Fruit fly (Drosophila melanogaster) whole organism, embryonic: ENCODE results near the gene L2HGDH.

Experiments
- Abd-B ChIP-seq: fragments of 200-800 bp; sonication (Bioruptor generic); optimal IDR thresholded peaks from 2 replicates; lab custom pipeline; 2018; ENCODE audit warnings: missing biosample characterization, mild to moderate bottlenecking, missing genetic modification characterization, moderate library complexity
- CG10654 ChIP-seq: fragments of 200-800 bp; sonication (Bioruptor generic); optimal IDR thresholded peaks from 2 replicates; lab custom pipeline; 2016; ENCODE audit warnings: missing biosample characterization, missing genetic modification characterization
- CG13775 ChIP-seq: fragments of 200-800 bp; sonication (Bioruptor generic); optimal IDR thresholded peaks from 3 replicates; lab custom pipeline; 2017; ENCODE audit warnings: missing biosample characterization, mild to moderate bottlenecking, missing genetic modification characterization
- CG1647 ChIP-seq: fragments of 200-800 bp; sonication (Bioruptor generic); optimal IDR thresholded peaks from 3 replicates; lab custom pipeline; 2016; ENCODE audit warnings: missing biosample characterization, missing genetic modification characterization
- CG2116 ChIP-seq: fragments of 200-800 bp; sonication (Bioruptor generic); optimal IDR thresholded peaks from 3 replicates; lab custom pipeline; 2018; ENCODE audit warnings: missing biosample characterization, mild to moderate bottlenecking, missing genetic modification characterization
- CG2199 ChIP-seq: fragments of 200-800 bp; sonication (Bioruptor generic); IDR thresholded peaks from 3 replicates; pipeline ENCODE4 v1.3.6; 2022; ENCODE audit warnings: missing biosample characterization, missing genetic modification characterization
- CG30020 ChIP-seq: fragments of 200-800 bp; optimal IDR thresholded peaks from 2 replicates; lab custom pipeline; 2019; ENCODE audit warnings: missing biosample characterization, mild to moderate bottlenecking, missing genetic modification characterization, moderate library complexity
- CG3163 ChIP-seq: fragments of 200-800 bp; sonication (Bioruptor generic); optimal IDR thresholded peaks from 3 replicates; lab custom pipeline; 2016; ENCODE audit warnings: missing biosample characterization, missing genetic modification characterization
- CG4424 ChIP-seq: fragments of 200-800 bp; sonication (Bioruptor generic); optimal IDR thresholded peaks from 3 replicates; lab custom pipeline; 2016; ENCODE audit warnings: missing biosample characterization, missing genetic modification characterization
- CG7745 ChIP-seq: fragments of 200-800 bp; sonication (Bioruptor generic); optimal IDR thresholded peaks from 2 replicates; lab custom pipeline; 2018; ENCODE audit warnings: missing biosample characterization, mild to moderate bottlenecking, missing genetic modification characterization, moderate library complexity
- CG7987 ChIP-seq: fragments of 200-800 bp; sonication (Bioruptor generic); optimal IDR thresholded peaks from 2 replicates; lab custom pipeline; 2018; ENCODE audit warnings: missing biosample characterization, mild to moderate bottlenecking, missing genetic modification characterization, moderate library complexity
- CG8089 ChIP-seq: fragments of 200-800 bp; sonication (Bioruptor generic); optimal IDR thresholded peaks from 3 replicates; lab custom pipeline; 2016; ENCODE audit warnings: missing biosample characterization, missing genetic modification characterization
- CG8924 ChIP-seq: fragments of 200-800 bp; optimal IDR thresholded peaks from 3 replicates; lab custom pipeline; 2019; ENCODE audit warnings: missing biosample characterization, mild to moderate bottlenecking, missing genetic modification characterization, moderate library complexity
- CG9437 ChIP-seq: fragments of 200-800 bp; sonication (Bioruptor generic); optimal IDR thresholded peaks from 2 replicates; lab custom pipeline; 2018; ENCODE audit warnings: missing biosample characterization, mild to moderate bottlenecking, missing genetic modification characterization
- CG9932 ChIP-seq: fragments of 200-800 bp; sonication (Bioruptor generic); IDR thresholded peaks from 2 replicates; pipeline ENCODE4 v1.3.6; 2022; ENCODE audit warnings: missing biosample characterization, missing genetic modification characterization
- Chrac-16 ChIP-seq: fragments of 200-800 bp; sonication (Bioruptor generic); optimal IDR thresholded peaks from 3 replicates; lab custom pipeline; 2016; ENCODE audit warnings: missing biosample characterization, missing genetic modification characterization
- HLH4C ChIP-seq: fragments of 200-800 bp; sonication (Bioruptor generic); IDR thresholded peaks from 3 replicates; pipeline ENCODE4 v1.3.6; 2022; ENCODE audit warnings: missing biosample characterization, missing genetic modification characterization; ENCODE audit not compliant: partially characterized antibody
- Hand ChIP-seq: fragments of 200-800 bp; sonication (Bioruptor generic); optimal IDR thresholded peaks from 2 replicates; lab custom pipeline; 2017; ENCODE audit warnings: mild to moderate bottlenecking, missing biosample characterization, missing genetic modification reagents, missing genetic modification characterization
- Hey ChIP-seq: fragments of 200-800 bp; sonication (Bioruptor generic); optimal IDR thresholded peaks from 3 replicates; lab custom pipeline; 2018; ENCODE audit warnings: missing biosample characterization, mild to moderate bottlenecking, missing genetic modification characterization
- Lpt ChIP-seq: fragments of >200 bp; optimal IDR thresholded peaks from 2 replicates; lab custom pipeline; 2018; ENCODE audit warnings: missing biosample characterization, missing genetic modification characterization
- Med ChIP-seq: fragments of 200-800 bp; sonication (Bioruptor generic); peaks from one replicate; lab custom pipeline; 2016; ENCODE audit warnings: missing biosample characterization, missing genetic modification characterization, mild to moderate bottlenecking, inconsistent platforms, moderate library complexity
- Side ChIP-seq: fragments of 200-800 bp; sonication (Bioruptor generic); optimal IDR thresholded peaks from 2 replicates; lab custom pipeline; 2016; ENCODE audit warnings: missing biosample characterization, missing genetic modification characterization
- Sox102F ChIP-seq: fragments of 200-800 bp; sonication (Bioruptor generic); optimal IDR thresholded peaks from 2 replicates; lab custom pipeline; 2018; ENCODE audit warnings: missing biosample characterization, mild to moderate bottlenecking, missing genetic modification characterization, moderate library complexity
- Stat92E ChIP-seq, 3 experiments: fragments of >200 bp in 2 of 3; fragments of 200-800 bp in 1 of 3; sonication (Bioruptor generic) in 1 of 3; optimal IDR thresholded peaks; 2 replicates each; lab custom pipeline; 2017 to 2019; ENCODE audit warnings: missing biosample characterization in 3 of 3, missing genetic modification characterization in 3 of 3, mild to moderate bottlenecking in 1 of 3, moderate library complexity in 1 of 3
- abd-A ChIP-seq: fragments of 200-800 bp; sonication (Bioruptor generic); optimal IDR thresholded peaks from 3 replicates; lab custom pipeline; 2019; ENCODE audit warnings: missing biosample characterization, mild to moderate bottlenecking, missing genetic modification characterization, moderate library complexity
- ac ChIP-seq: fragments of 200-800 bp; sonication (Bioruptor generic); optimal IDR thresholded peaks from 3 replicates; lab custom pipeline; 2017; ENCODE audit warnings: missing biosample characterization, mild to moderate bottlenecking, missing genetic modification characterization
- cad ChIP-seq: fragments of >200 bp; optimal IDR thresholded peaks from 2 replicates; lab custom pipeline; 2017; ENCODE audit warnings: missing biosample characterization, missing genetic modification characterization
- chinmo ChIP-seq: fragments of 200-800 bp; sonication (Bioruptor generic); IDR thresholded peaks from 4 replicates; pipeline ENCODE4 v1.3.6; 2022; ENCODE audit warnings: missing biosample characterization, missing genetic modification characterization; ENCODE audit not compliant: partially characterized antibody
- dm ChIP-seq: fragments of 200-800 bp; sonication (Bioruptor generic); optimal IDR thresholded peaks from 3 replicates; lab custom pipeline; 2016; ENCODE audit warnings: missing biosample characterization, missing genetic modification characterization
- dmrt99B ChIP-seq: fragments of 200-800 bp; sonication (Bioruptor generic); optimal IDR thresholded peaks from 2 replicates; lab custom pipeline; 2018; ENCODE audit warnings: missing biosample characterization, mild to moderate bottlenecking, missing genetic modification characterization, moderate library complexity
- dysf ChIP-seq: fragments of 200-800 bp; sonication (Bioruptor generic); IDR thresholded peaks from 3 replicates; pipeline ENCODE4 v1.3.6; 2022; ENCODE audit warnings: missing biosample characterization, missing genetic modification characterization
- fd64A ChIP-seq: fragments of 200-800 bp; sonication (Bioruptor generic); optimal IDR thresholded peaks from 3 replicates; lab custom pipeline; 2018; ENCODE audit warnings: missing biosample characterization, mild to moderate bottlenecking, missing genetic modification characterization
- jigr1 ChIP-seq: fragments of 200-800 bp; sonication (Bioruptor generic); IDR thresholded peaks from 3 replicates; pipeline ENCODE4 v1.3.6; 2022; ENCODE audit warnings: missing biosample characterization, missing genetic modification characterization
- knrl ChIP-seq: fragments of 200-800 bp; sonication (Bioruptor generic); IDR thresholded peaks from 3 replicates; pipeline ENCODE4 v1.3.6; 2022; ENCODE audit warnings: missing biosample characterization, missing genetic modification characterization; ENCODE audit not compliant: partially characterized antibody
- lmd ChIP-seq: fragments of 200-800 bp; sonication (Bioruptor generic); IDR thresholded peaks from 2 replicates; pipeline ENCODE4 v1.3.6; 2022; ENCODE audit warnings: missing biosample characterization, missing genetic modification characterization
- luna ChIP-seq: fragments of 200-800 bp; sonication (Bioruptor generic); optimal IDR thresholded peaks from 2 replicates; lab custom pipeline; 2016; ENCODE audit warnings: missing biosample characterization, missing genetic modification characterization
- pfk ChIP-seq: fragments of 200-800 bp; sonication (Bioruptor generic); optimal IDR thresholded peaks from 2 replicates; lab custom pipeline; 2018; ENCODE audit warnings: missing biosample characterization, mild to moderate bottlenecking, missing genetic modification characterization, moderate library complexity
- sens ChIP-seq: fragments of 200-800 bp; sonication (Bioruptor generic); peaks from one replicate; lab custom pipeline; 2016; ENCODE audit warnings: missing biosample characterization, missing genetic modification characterization
- sim ChIP-seq: fragments of 200-800 bp; sonication (Bioruptor generic); IDR thresholded peaks from 2 replicates; pipeline ENCODE4 v1.3.6; 2022; ENCODE audit warnings: missing biosample characterization, missing genetic modification characterization
- sisA ChIP-seq: fragments of 200-800 bp; sonication (Bioruptor generic); IDR thresholded peaks from 2 replicates; pipeline ENCODE4 v1.3.6; 2022; ENCODE audit warnings: missing biosample characterization, missing genetic modification characterization
- vnd ChIP-seq: fragments of 200-800 bp; sonication (Bioruptor generic); IDR thresholded peaks from 3 replicates; pipeline ENCODE4 v1.3.6; 2022; ENCODE audit warnings: missing biosample characterization, missing genetic modification characterization; ENCODE audit not compliant: partially characterized antibody
- zen2 ChIP-seq: fragments of 200-800 bp; sonication (Bioruptor generic); IDR thresholded peaks from 3 replicates; pipeline ENCODE4 v1.3.6; 2022; ENCODE audit warnings: missing biosample characterization, missing genetic modification characterization; ENCODE audit not compliant: partially characterized antibody

Gene L2HGDH

dm6 chr2L:19010566-19010965 lies 36.3 kb upstream of the L2HGDH start, which contains the start of gene robl37BC:
Gene robl37BC (plus strand): TSS chr2L:19010866.
- TF ChIP-seq sim (no peak), CG4424 (GFP tag; lab: Kevin White, UChicago) (no peak), ac (no peak), dmrt99B (tag; lab: Kevin White, UChicago) (no peak), luna (no peak), dm (no peak), vnd (GFP tag; lab: Robert Waterston, UW) (no peak), Chrac-16 (GFP tag; lab: Kevin White, UChicago) (no peak), Sox102F (GFP tag; lab: Kevin White, UChicago) (no peak), knrl (GFP tag; lab: Robert Waterston, UW) (no peak), Abd-B (GFP tag; lab: Kevin White, UChicago) (no peak), CG7745 (tag; lab: Kevin White, UChicago) (no peak), sisA (GFP tag; lab: Robert Waterston, UW) (no peak)
- TF ChIP-seq, all 482 proteins: peak for 0

dm6 chr2L:19010037-19010436 lies 35.8 kb upstream of the L2HGDH start:
- TF ChIP-seq CG9932 (GFP tag; lab: Robert Waterston, UW) (no peak), cad (GFP tag; lab: Kevin White, UChicago) (no peak), dysf (GFP tag; lab: Robert Waterston, UW) (no peak), HLH4C (GFP tag; lab: Robert Waterston, UW) (no peak), CG30020 (tag; lab: Kevin White, UChicago) (no peak), Hey (tag; lab: Kevin White, UChicago) (peak; percentile 96), abd-A (tag; lab: Kevin White, UChicago) (peak; percentile 26), Side (GFP tag; lab: Kevin White, UChicago) (no peak), chinmo (GFP tag; lab: Robert Waterston, UW) (0 out of 4 replicates have a peak, but pooled peaks have one; percentile 57), Hand (GFP tag; lab: Kevin White, UChicago) (no peak), jigr1 (GFP tag; lab: Robert Waterston, UW) (no peak), CG2199 (no peak), fd64A (GFP tag; lab: Kevin White, UChicago) (no peak), CG10654 (GFP tag; lab: Kevin White, UChicago) (no peak), CG1647 (GFP tag; lab: Kevin White, UChicago) (no peak), CG7987 (GFP tag; lab: Kevin White, UChicago) (no peak), pfk (GFP tag; lab: Kevin White, UChicago) (no peak), CG8089 (GFP tag; lab: Kevin White, UChicago) (no peak), CG2116 (GFP tag; lab: Kevin White, UChicago) (no peak), CG3163 (GFP tag; lab: Kevin White, UChicago) (no peak), Lpt (GFP tag; lab: Kevin White, UChicago) (no peak), sens (GFP tag; lab: Kevin White, UChicago) (peak; percentile 26), lmd (GFP tag; lab: Robert Waterston, UW) (0 out of 2 replicates have a peak, but pooled peaks have one; percentile 11), Stat92E (GFP tag; optimal IDR thresholded peaks at IDR 0.05; lab: Kevin White, UChicago) (no peak), Med (GFP tag; lab: Kevin White, UChicago) (peak; percentile 29), CG8924 (tag; lab: Kevin White, UChicago) (no peak), CG9437 (GFP tag; lab: Kevin White, UChicago) (no peak), zen2 (GFP tag; lab: Robert Waterston, UW) (0 out of 3 replicates have a peak, but pooled peaks have one; percentile 38), CG13775 (GFP tag; lab: Kevin White, UChicago) (no peak)
